Fruit fly (Drosophila melanogaster): ENCODE results near the gene CG7044.

The CG7044 gene

DNA sequence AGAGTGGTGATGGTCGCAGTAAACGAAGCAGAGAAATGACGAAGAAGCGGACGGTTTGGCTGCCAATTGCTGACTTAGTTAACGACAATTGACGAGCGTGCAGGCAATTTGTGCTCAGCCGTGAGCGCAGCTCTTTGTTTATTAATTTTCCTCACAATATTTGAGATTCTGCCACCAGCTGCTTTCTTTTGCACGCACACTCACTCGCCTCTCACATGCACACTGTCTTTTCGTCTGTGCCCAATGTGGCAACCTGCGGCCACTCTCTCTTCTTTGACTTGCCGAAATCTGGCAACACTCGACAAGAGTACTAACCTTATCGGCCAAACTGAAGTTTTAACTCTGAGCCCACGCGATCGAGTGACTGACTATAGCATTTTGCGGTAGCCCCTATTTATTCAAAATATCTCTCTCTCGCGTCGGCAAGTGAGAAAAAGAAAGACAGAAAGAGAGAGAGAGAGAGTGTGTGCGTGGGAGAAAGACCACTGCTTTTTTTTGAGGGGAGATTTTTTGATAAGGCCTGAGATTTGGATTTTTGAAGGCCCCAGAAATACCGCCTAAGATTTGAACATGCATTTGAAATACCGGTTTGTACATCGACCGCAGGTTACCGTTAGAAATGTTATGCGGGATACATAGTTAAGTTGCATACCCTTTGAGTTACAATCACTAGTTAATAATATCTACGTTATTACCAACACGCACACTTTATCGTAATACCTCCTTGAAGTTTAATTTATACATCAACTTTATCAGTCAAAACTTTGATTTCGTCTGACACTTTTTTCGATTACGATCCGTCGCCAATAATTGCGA lies 40.9 kb downstream of the CG7044 start, which contains the start of gene Mvl (continued):
- TF ChIP-seq Hr78 (GFP tag; optimal IDR thresholded peaks at IDR 0.05): no peak
- TF ChIP-seq dl (GFP tag; optimal IDR thresholded peaks at IDR 0.05; ENCODE audit: insufficient read depth in 1 of 2, partially characterized antibody in 2 of 2): peak in 1 of 2 experiments; percentile 32
- TF ChIP-seq HLH106 (tag; optimal IDR thresholded peaks at IDR 0.05): no peak
- peak; percentile 4 for TF ChIP-seq Sp1 (GFP tag; optimal IDR thresholded peaks at IDR 0.05)
- TF ChIP-seq OdsH (GFP tag; optimal IDR thresholded peaks at IDR 0.05): no peak
- TF ChIP-seq fru (GFP tag; optimal IDR thresholded peaks at IDR 0.05): peak; percentile 55
- no peak for TF ChIP-seq pan (optimal IDR thresholded peaks at IDR 0.05)
- TF ChIP-seq N (GFP tag; optimal IDR thresholded peaks at IDR 0.05): no peak
- peak; percentile 72 for TF ChIP-seq h (GFP tag; optimal IDR thresholded peaks at IDR 0.05)

- TF ChIP-seq woc (GFP tag; optimal IDR thresholded peaks at IDR 0.05) (no peak), brk (GFP tag; optimal IDR thresholded peaks at IDR 0.05) (peak; percentile 51), Hnf4 (GFP tag; optimal IDR thresholded peaks at IDR 0.05) (peak; percentile 2), CrebA (GFP tag; optimal IDR thresholded peaks at IDR 0.05; ENCODE audit: borderline replicate concordance) (peak; percentile 11)
Measured at dm6 chr3R:21059486-21060356, 41.8 kb downstream of the CG7044 start.

- TF ChIP-seq Rel (GFP tag; optimal IDR thresholded peaks at IDR 0.05) (no peak), Rel (tag; optimal IDR thresholded peaks at IDR 0.05) (peak; percentile 94), dsf (GFP tag; optimal IDR thresholded peaks at IDR 0.05; ENCODE audit: borderline replicate concordance) (no peak)
Measured at dm6 chr3R:21057519-21057918, 44.0 kb downstream of the CG7044 start.

dm6 chr3R:21050875-21051274 lies 50.6 kb downstream of the CG7044 start, which contains the start of gene Jhbp15:
TSS of gene Jhbp15 (minus strand) at chr3R:21050975.
- TF ChIP-seq Mio (GFP tag; optimal IDR thresholded peaks at IDR 0.05) (no peak), brk (GFP tag; optimal IDR thresholded peaks at IDR 0.05) (no peak), CG32264 (GFP tag; optimal IDR thresholded peaks at IDR 0.05) (no peak), h (GFP tag; optimal IDR thresholded peaks at IDR 0.05) (no peak), Sp1 (GFP tag; optimal IDR thresholded peaks at IDR 0.05) (no peak), jim (GFP tag; optimal IDR thresholded peaks at IDR 0.05) (no peak), HLH106 (tag; optimal IDR thresholded peaks at IDR 0.05) (no peak), Vsx2 (GFP tag; optimal IDR thresholded peaks at IDR 0.05; ENCODE audit: partially characterized antibody) (no peak), Hr83 (GFP tag; optimal IDR thresholded peaks at IDR 0.05; ENCODE audit: poor library complexity, severe bottlenecking) (no peak), sage (GFP tag; optimal IDR thresholded peaks at IDR 0.05) (no peak), rgr (GFP tag; optimal IDR thresholded peaks at IDR 0.05) (no peak), Dif (GFP tag; optimal IDR thresholded peaks at IDR 0.05; ENCODE audit: partially characterized antibody) (no peak), N (GFP tag; optimal IDR thresholded peaks at IDR 0.05) (no peak), dl (GFP tag; optimal IDR thresholded peaks at IDR 0.05; ENCODE audit: insufficient read depth in 1 of 2, partially characterized antibody in 2 of 2) (no peak), Myc (optimal IDR thresholded peaks at IDR 0.05) (no peak), ey (GFP tag; optimal IDR thresholded peaks at IDR 0.05) (no peak), GATAd (GFP tag; optimal IDR thresholded peaks at IDR 0.05) (no peak), dmrt93B (GFP tag; optimal IDR thresholded peaks at IDR 0.05) (no peak), Hr78 (GFP tag; optimal IDR thresholded peaks at IDR 0.05) (no peak)

dm6 chr3R:21048729-21049128 lies 52.8 kb downstream of the CG7044 start, which contains the start of gene CG7079:
TSS of gene CG7079 (minus strand) at chr3R:21048829.
- TF ChIP-seq fru (GFP tag; optimal IDR thresholded peaks at IDR 0.05): no peak
- TF ChIP-seq usp (GFP tag; optimal IDR thresholded peaks at IDR 0.05): no peak
- TF ChIP-seq pan (optimal IDR thresholded peaks at IDR 0.05): no peak
- TF ChIP-seq OdsH (GFP tag; optimal IDR thresholded peaks at IDR 0.05): no peak
- TF ChIP-seq Hnf4 (GFP tag; optimal IDR thresholded peaks at IDR 0.05): no peak
- TF ChIP-seq psq (GFP tag; optimal IDR thresholded peaks at IDR 0.05): no peak
- no peak for TF ChIP-seq Hr83 (GFP tag; optimal IDR thresholded peaks at IDR 0.05; ENCODE audit: poor library complexity, severe bottlenecking)
- no peak for TF ChIP-seq lola (GFP tag; optimal IDR thresholded peaks at IDR 0.05)
- no peak for TF ChIP-seq jim (GFP tag; optimal IDR thresholded peaks at IDR 0.05)
- no peak for TF ChIP-seq Dif (GFP tag; optimal IDR thresholded peaks at IDR 0.05; ENCODE audit: partially characterized antibody)
- no peak for TF ChIP-seq N (GFP tag; optimal IDR thresholded peaks at IDR 0.05)
- no peak for TF ChIP-seq dsf (GFP tag; optimal IDR thresholded peaks at IDR 0.05; ENCODE audit: borderline replicate concordance)
- no peak for TF ChIP-seq Hr78 (GFP tag; optimal IDR thresholded peaks at IDR 0.05)
- no peak for TF ChIP-seq Mio (GFP tag; optimal IDR thresholded peaks at IDR 0.05)
- TF ChIP-seq Dfd (GFP tag; optimal IDR thresholded peaks at IDR 0.05): no peak

All from whole organism, wandering third instar larva.